Fruit fly (Drosophila melanogaster): ENCODE data around the gene Tudor-SN.
A peak's percentile ranks its signal among the peaks of the same experiment; 100 is the strongest.

Tudor-SN gene

DNA sequence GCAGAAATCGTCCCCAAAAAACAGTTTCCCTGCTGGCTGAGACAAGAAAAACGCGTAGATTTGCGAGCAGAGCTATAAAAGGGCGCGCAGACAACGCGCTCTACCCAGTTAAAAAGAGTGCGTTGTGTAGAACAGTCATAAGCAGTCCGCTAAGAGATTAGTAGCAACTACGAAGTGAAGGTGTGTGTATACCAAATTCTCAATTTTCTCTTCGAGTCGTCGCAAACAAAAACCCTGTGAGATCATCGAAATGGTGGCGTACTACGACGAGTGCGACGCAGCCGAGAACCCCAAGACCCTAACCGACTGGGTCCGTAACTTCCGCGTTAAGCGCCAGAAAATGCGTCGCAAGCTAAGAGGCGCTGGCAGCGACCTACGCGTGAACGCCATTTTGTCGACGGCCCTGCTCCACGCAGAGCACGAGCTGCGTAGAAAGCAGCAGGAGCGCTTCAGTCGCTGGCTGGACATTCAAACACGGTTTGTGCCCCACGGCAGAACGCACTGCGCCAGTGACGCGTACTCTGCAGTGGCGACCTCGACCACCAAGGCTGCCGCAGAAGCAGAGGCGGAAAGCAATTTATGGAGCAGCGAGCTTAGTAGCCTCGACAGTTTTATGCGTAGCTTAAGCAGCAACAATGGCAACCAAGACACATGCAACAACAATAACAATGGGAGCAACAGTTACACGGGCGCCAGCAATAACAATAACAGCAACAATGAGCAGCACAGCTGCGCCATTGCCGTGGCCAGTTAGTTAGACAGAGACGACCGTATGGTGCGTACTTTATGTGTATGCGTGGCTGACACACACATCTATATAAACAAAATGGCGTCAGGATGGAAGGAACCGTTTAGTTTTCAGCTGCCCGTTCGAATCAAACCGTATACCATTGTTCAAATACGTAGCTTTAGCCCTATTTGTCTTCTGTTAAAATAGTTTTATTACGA lies 39.9 kb downstream of the Tudor-SN start (continued):
- TF ChIP-seq lov (optimal IDR thresholded peaks at IDR 0.05), result no peak
- peak; percentile 77; the same call in 1 of the 3 replicates for TF ChIP-seq lov (GFP tag; IDR thresholded peaks at IDR 0.05)
- peak; percentile 57; the same call in 2 of the 3 replicates for TF ChIP-seq zfh1 (GFP tag; IDR thresholded peaks at IDR 0.05)
- 0 out of 4 replicates have a peak, but pooled peaks have one; percentile 13 for TF ChIP-seq Gug (GFP tag; IDR thresholded peaks at IDR 0.05)
- no peak for TF ChIP-seq CG8290 (GFP tag; optimal IDR thresholded peaks at IDR 0.05)
- TF ChIP-seq CG8290 (tag; optimal IDR thresholded peaks at IDR 0.05), result peak in 1 of 2 experiments; percentile 83
- peak; percentile 46; the same call in 1 of the 3 replicates for TF ChIP-seq B-H1 (GFP tag; IDR thresholded peaks at IDR 0.05)
- peak; percentile 54; the same call in 2 of the 3 replicates for TF ChIP-seq CG6791 (GFP tag; IDR thresholded peaks at IDR 0.05; ENCODE audit: partially characterized antibody)
- peak; percentile 52 for TF ChIP-seq gcm (GFP tag; optimal IDR thresholded peaks at IDR 0.05)
- 0 out of 2 replicates have a peak, but pooled peaks have one; percentile 21 for TF ChIP-seq CG6272 (GFP tag; IDR thresholded peaks at IDR 0.05)
- TF ChIP-seq CG3838 (GFP tag; optimal IDR thresholded peaks at IDR 0.05), result peak; percentile 47
- no peak for TF ChIP-seq CG2875 (GFP tag; optimal IDR thresholded peaks at IDR 0.05)
- TF ChIP-seq YL-1 (GFP tag; optimal IDR thresholded peaks at IDR 0.05), result peak; percentile 91
- peak; percentile 20 for TF ChIP-seq CG12659 (GFP tag; optimal IDR thresholded peaks at IDR 0.05)
- TF ChIP-seq ranshi (GFP tag; IDR thresholded peaks at IDR 0.05), result peak; percentile 63
- peak; percentile 41 for TF ChIP-seq Rfx (GFP tag; IDR thresholded peaks at IDR 0.05)
- TF ChIP-seq Jarid2 (GFP tag; optimal IDR thresholded peaks at IDR 0.05), result peak; percentile 73
- peak; percentile 27; the same call in 1 of the 3 replicates for TF ChIP-seq gce (GFP tag; IDR thresholded peaks at IDR 0.05)
- TF ChIP-seq Ravus (GFP tag; IDR thresholded peaks at IDR 0.05), result no peak
- TF ChIP-seq mirr (GFP tag; optimal IDR thresholded peaks at IDR 0.05), result peak; percentile 31
- TF ChIP-seq wor (GFP tag; IDR thresholded peaks at IDR 0.05), result no peak
- no peak for TF ChIP-seq CG2712 (tag; optimal IDR thresholded peaks at IDR 0.05)
- 0 out of 2 replicates have a peak, but pooled peaks have one; percentile 19 for TF ChIP-seq Taf1 (GFP tag; IDR thresholded peaks at IDR 0.05)
- TF ChIP-seq CG13296 (GFP tag; optimal IDR thresholded peaks at IDR 0.05), result peak; percentile 13
- peak; percentile 56 for TF ChIP-seq CG9727 (GFP tag; optimal IDR thresholded peaks at IDR 0.05)
- TF ChIP-seq Eip74EF (GFP tag; optimal IDR thresholded peaks at IDR 0.05), result peak in 1 of 2 experiments; percentile 81
- TF ChIP-seq hth (optimal IDR thresholded peaks at IDR 0.05), result no peak
- peak; percentile 39 for TF ChIP-seq vvl (GFP tag; IDR thresholded peaks at IDR 0.05)
- TF ChIP-seq CG18764 (GFP tag; optimal IDR thresholded peaks at IDR 0.05), result no peak
- peak; percentile 40 for TF ChIP-seq ERR (GFP tag; optimal IDR thresholded peaks at IDR 0.05)
- peak; percentile 25 for TF ChIP-seq bigmax (GFP tag; optimal IDR thresholded peaks at IDR 0.05)
- TF ChIP-seq CG4328 (GFP tag; optimal IDR thresholded peaks at IDR 0.05), result peak; percentile 17

DNA sequence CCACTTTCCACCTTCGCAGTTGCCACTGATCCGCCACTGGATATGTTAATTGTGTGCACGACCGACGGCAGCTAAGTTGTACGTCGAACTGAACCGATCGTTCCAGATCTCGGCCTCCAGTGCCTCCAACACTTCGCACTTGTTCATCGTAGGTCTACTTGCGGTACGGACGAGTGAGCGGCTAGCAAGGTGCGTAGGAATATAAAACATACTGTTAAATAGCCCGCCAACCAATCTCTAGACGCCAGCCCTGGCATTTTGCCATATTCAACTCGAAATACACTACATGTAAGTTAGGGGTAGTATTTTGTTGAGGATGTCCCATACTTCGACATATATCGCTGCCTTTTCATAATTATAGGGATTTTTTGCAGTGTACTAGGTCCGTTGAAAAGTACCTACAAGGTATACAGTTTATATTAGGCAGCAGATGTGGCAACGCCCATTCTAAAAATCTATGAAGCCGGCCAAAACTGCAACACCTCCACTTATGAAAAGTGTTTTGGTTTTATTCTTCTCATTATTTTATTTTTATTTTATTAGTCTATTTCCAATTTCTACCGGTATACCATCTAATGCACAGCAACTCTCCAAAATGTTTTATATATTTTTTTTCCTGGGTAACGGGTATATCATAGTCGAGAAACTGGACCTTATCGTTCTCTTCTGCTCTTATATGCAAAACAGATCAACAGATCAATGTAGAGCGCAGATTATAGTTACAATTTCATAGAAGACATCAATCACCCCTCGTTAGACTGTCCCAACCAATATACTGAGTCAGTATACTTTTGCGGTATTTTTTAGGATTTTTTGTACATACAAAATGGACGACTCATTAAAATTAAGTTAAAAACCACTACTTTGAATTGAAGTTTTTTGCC lies 40.9 kb downstream of the Tudor-SN start, which contains the start of the genes pyx and CG33229:
Gene pyx (minus strand): TSS at position 51 of the 884 bp plus-strand sequence.
Gene CG33229 (plus strand): TSS at position 834 of the 884 bp plus-strand sequence.
- peak; percentile 77 for TF ChIP-seq CG4328 (GFP tag; optimal IDR thresholded peaks at IDR 0.05)
- peak; percentile 89 for TF ChIP-seq CG4424 (GFP tag; optimal IDR thresholded peaks at IDR 0.05)
- TF ChIP-seq CG9876 (GFP tag; optimal IDR thresholded peaks at IDR 0.05), result peak; percentile 78
- peak; percentile 68 for TF ChIP-seq CG17385 (GFP tag; optimal IDR thresholded peaks at IDR 0.05)
- peak; percentile 90 for TF ChIP-seq CG12104 (GFP tag; optimal IDR thresholded peaks at IDR 0.05)
- TF ChIP-seq HLH54F (GFP tag; optimal IDR thresholded peaks at IDR 0.05), result peak; percentile 94
- peak; percentile 31 for TF ChIP-seq Lhr (GFP tag; optimal IDR thresholded peaks at IDR 0.05)
- TF ChIP-seq chinmo (GFP tag; IDR thresholded peaks at IDR 0.05; ENCODE audit: partially characterized antibody), result no peak
- no peak for TF ChIP-seq Tbp (GFP tag; optimal IDR thresholded peaks at IDR 0.05)
- TF ChIP-seq CG18011 (GFP tag; optimal IDR thresholded peaks at IDR 0.05), result peak; percentile 57
- TF ChIP-seq CG4707 (GFP tag; optimal IDR thresholded peaks at IDR 0.05), result no peak
- TF ChIP-seq CG12942 (GFP tag; optimal IDR thresholded peaks at IDR 0.05), result peak; percentile 85
- TF ChIP-seq CG11696 (GFP tag; IDR thresholded peaks at IDR 0.05), result peak; percentile 71
- peak; percentile 73 to 79 for TF ChIP-seq chif (GFP tag; optimal IDR thresholded peaks at IDR 0.05)
- peak; percentile 61 for TF ChIP-seq Nf-YB (GFP tag; optimal IDR thresholded peaks at IDR 0.05)
- no peak for TF ChIP-seq ato (GFP tag; IDR thresholded peaks at IDR 0.05; ENCODE audit: partially characterized antibody)
- TF ChIP-seq salm (tag; optimal IDR thresholded peaks at IDR 0.05), result peak; percentile 28
